Worm (Caenorhabditis elegans) whole organism, mixed stage, embryonic: ENCODE measurements around the gene perm-1.

ENCODE experiments used
- bed-3 ChIP-seq: fragments of 200-800 bp; sonication (Bioruptor generic); optimal IDR thresholded peaks from 3 replicates; lab custom pipeline; 2018; ENCODE audit warnings: mild to moderate bottlenecking, missing genetic modification characterization, moderate library complexity, missing compliant biosample characterization
- blmp-1 ChIP-seq: fragments of 150-350 bp; optimal IDR thresholded peaks from 2 replicates; lab custom pipeline; 2014; ENCODE audit warnings: missing biosample characterization, missing genetic modification characterization
- ceh-39 ChIP-seq: fragments of 150-350 bp; optimal IDR thresholded peaks from 2 replicates; lab custom pipeline; 2014; ENCODE audit warnings: missing biosample characterization, missing genetic modification characterization
- lsy-2 ChIP-seq: fragments of 150-350 bp; optimal IDR thresholded peaks from 2 replicates; lab custom pipeline; 2014; ENCODE audit warnings: missing biosample characterization, missing genetic modification characterization
- mab-5 ChIP-seq: fragments of 150-350 bp; optimal IDR thresholded peaks from 2 replicates; lab custom pipeline; 2014; ENCODE audit warnings: missing biosample characterization, missing genetic modification characterization
- mep-1 ChIP-seq: fragments of 150-350 bp; optimal IDR thresholded peaks from 2 replicates; lab custom pipeline; 2017; ENCODE audit warnings: missing biosample characterization, missing genetic modification reagents, missing genetic modification characterization, inconsistent platforms
- nhr-12 ChIP-seq: fragments of 150-350 bp; optimal IDR thresholded peaks from 2 replicates; lab custom pipeline; 2014; ENCODE audit warnings: missing biosample characterization, missing genetic modification characterization
- nhr-2 ChIP-seq: fragments of 150-350 bp; optimal IDR thresholded peaks from 2 replicates; lab custom pipeline; 2014; ENCODE audit warnings: missing biosample characterization, missing genetic modification characterization
- nhr-28 ChIP-seq: fragments of 150-350 bp; optimal IDR thresholded peaks from 2 replicates; lab custom pipeline; 2014; ENCODE audit warnings: missing biosample characterization, missing genetic modification characterization
- unc-39 ChIP-seq: fragments of 150-350 bp; optimal IDR thresholded peaks from 2 replicates; lab custom pipeline; 2014; ENCODE audit warnings: missing biosample characterization, missing genetic modification characterization
- ztf-11 ChIP-seq: fragments of 150-350 bp; optimal IDR thresholded peaks from 2 replicates; lab custom pipeline; 2014; ENCODE audit warnings: missing biosample characterization, missing genetic modification characterization

DNA sequence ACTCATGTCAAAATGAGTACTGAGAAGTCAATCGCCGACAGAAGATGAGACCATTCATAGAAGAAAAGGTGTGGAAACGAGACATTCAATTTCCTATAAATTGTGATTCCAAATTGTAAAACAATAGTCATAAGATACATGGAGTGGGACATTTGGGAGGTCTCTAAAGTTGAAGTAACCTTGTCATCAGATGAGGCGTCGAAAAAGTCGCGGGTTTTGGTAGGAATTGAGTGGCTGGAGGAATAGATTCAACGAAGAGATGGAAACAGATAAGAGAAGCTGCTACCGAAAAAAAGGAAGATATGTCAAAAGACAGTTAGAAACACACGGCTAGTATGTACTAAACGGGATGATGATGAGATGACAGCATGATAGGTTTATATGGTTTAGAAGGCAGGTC is 50.1 kb downstream of the perm-1 start:
- TF ChIP-seq lsy-2 (tag; lab: Kevin White, UChicago), result no peak
- TF ChIP-seq nhr-2 (tag; lab: Kevin White, UChicago), result no peak
- TF ChIP-seq ztf-11, result no peak
- no peak for TF ChIP-seq unc-39
- no peak for TF ChIP-seq mep-1 (tag; lab: Kevin White, UChicago)
- TF ChIP-seq nhr-12, result no peak
- no peak for TF ChIP-seq nhr-28 (tag; lab: Kevin White, UChicago)
- no peak for TF ChIP-seq ceh-39
- no peak for TF ChIP-seq blmp-1 (tag; lab: Kevin White, UChicago)
- TF ChIP-seq mab-5 (tag; lab: Kevin White, UChicago), result no peak
- no peak for TF ChIP-seq bed-3
